Fruit fly (Drosophila melanogaster) whole organism, prepupa: ENCODE results near the gene CG5850.

ENCODE experiments used
- Blimp-1 ChIP-seq: fragments of 200-800 bp; sonication (Bioruptor generic); optimal IDR thresholded peaks from 3 replicates; lab custom pipeline; 2017; ENCODE audit warnings: missing biosample characterization, missing genetic modification characterization, mild to moderate bottlenecking, moderate library complexity, missing genetic modification reagents
- CG10631 ChIP-seq: fragments of 200-800 bp; sonication (Bioruptor generic); optimal IDR thresholded peaks from 2 replicates; lab custom pipeline; 2016; ENCODE audit warnings: missing biosample characterization, missing genetic modification characterization
- CG11902 ChIP-seq: fragments of 200-800 bp; sonication (Bioruptor generic); optimal IDR thresholded peaks from 3 replicates; lab custom pipeline; 2016; ENCODE audit warnings: missing biosample characterization, missing genetic modification characterization
- CG1621 ChIP-seq: fragments of 200-800 bp; sonication (Bioruptor generic); optimal IDR thresholded peaks from 3 replicates; lab custom pipeline; 2018; ENCODE audit warnings: missing biosample characterization, mild to moderate bottlenecking, missing genetic modification characterization
- CG3032 ChIP-seq: fragments of 200-800 bp; optimal IDR thresholded peaks from 2 replicates; lab custom pipeline; 2019; ENCODE audit warnings: missing biosample characterization, mild to moderate bottlenecking, missing genetic modification characterization, moderate library complexity
- CG32006 ChIP-seq: fragments of 200-800 bp; sonication (Bioruptor generic); optimal IDR thresholded peaks from 3 replicates; lab custom pipeline; 2017; ENCODE audit warnings: missing biosample characterization, mild to moderate bottlenecking, missing genetic modification characterization
- CG3919 ChIP-seq: fragments of 200-800 bp; sonication (Bioruptor generic); optimal IDR thresholded peaks from 3 replicates; lab custom pipeline; 2016; ENCODE audit warnings: missing biosample characterization, missing genetic modification characterization
- CG6163 ChIP-seq: fragments of 200-800 bp; sonication (Bioruptor generic); IDR thresholded peaks from 3 replicates; pipeline ENCODE4 v1.3.6; 2022; ENCODE audit warnings: missing biosample characterization, missing genetic modification characterization
- CG6276 ChIP-seq: fragments of 200-800 bp; sonication (Bioruptor generic); optimal IDR thresholded peaks from 2 replicates; lab custom pipeline; 2017; ENCODE audit warnings: missing biosample characterization, mild to moderate bottlenecking, missing genetic modification characterization
- CG6792 ChIP-seq: fragments of 200-800 bp; sonication (Bioruptor generic); optimal IDR thresholded peaks from 3 replicates; lab custom pipeline; 2016; ENCODE audit warnings: missing biosample characterization, missing genetic modification characterization
- CG6808 ChIP-seq: fragments of 200-800 bp; sonication (Bioruptor generic); optimal IDR thresholded peaks from 3 replicates; lab custom pipeline; 2017; ENCODE audit warnings: missing biosample characterization, missing genetic modification characterization, mild to moderate bottlenecking, moderate library complexity, missing genetic modification reagents
- CG6854 ChIP-seq: fragments of 200-800 bp; sonication (Bioruptor generic); optimal IDR thresholded peaks from 2 replicates; lab custom pipeline; 2017; ENCODE audit warnings: missing biosample characterization, mild to moderate bottlenecking, missing genetic modification characterization
- CG8119 ChIP-seq: fragments of 200-800 bp; sonication (Bioruptor generic); IDR thresholded peaks from 3 replicates; pipeline ENCODE4 v1.3.6; 2022; ENCODE audit warnings: missing biosample characterization, missing genetic modification characterization
- CG8632 ChIP-seq: fragments of 200-800 bp; sonication (Bioruptor generic); optimal IDR thresholded peaks from 3 replicates; lab custom pipeline; 2016; ENCODE audit warnings: missing biosample characterization, missing genetic modification characterization
- CG9139 ChIP-seq: fragments of 200-800 bp; sonication (Bioruptor generic); optimal IDR thresholded peaks from 3 replicates; lab custom pipeline; 2017; ENCODE audit warnings: missing biosample characterization, mild to moderate bottlenecking, missing genetic modification characterization
- Eip75B ChIP-seq: fragments of 200-800 bp; sonication (Bioruptor generic); optimal IDR thresholded peaks from 3 replicates; lab custom pipeline; 2016; ENCODE audit warnings: missing biosample characterization, missing genetic modification characterization
- Eip78C ChIP-seq: fragments of 200-800 bp; sonication (Bioruptor generic); peaks from one replicate; lab custom pipeline; 2016; ENCODE audit warnings: missing biosample characterization, missing genetic modification characterization
- Eip93F ChIP-seq: fragments of 200-800 bp; sonication (Bioruptor generic); optimal IDR thresholded peaks from 2 replicates; lab custom pipeline; 2016; ENCODE audit warnings: missing biosample characterization, mild to moderate bottlenecking, missing genetic modification characterization
- Ets21C ChIP-seq: fragments of 200-800 bp; sonication (Bioruptor generic); optimal IDR thresholded peaks from 3 replicates; lab custom pipeline; 2016; ENCODE audit warnings: missing biosample characterization, missing genetic modification characterization
- Gug ChIP-seq: fragments of 200-800 bp; sonication (Bioruptor generic); IDR thresholded peaks from 2 replicates; pipeline ENCODE4 v1.3.6; 2022; ENCODE audit warnings: missing biosample characterization, missing genetic modification characterization
- Hr38 ChIP-seq: sonication (Bioruptor generic); optimal IDR thresholded peaks from 2 replicates; lab custom pipeline; 2016; ENCODE audit warnings: missing biosample characterization, missing genetic modification characterization
- Hr39 ChIP-seq: fragments of 200-800 bp; sonication (Bioruptor generic); optimal IDR thresholded peaks from 2 replicates; lab custom pipeline; 2016; ENCODE audit warnings: missing biosample characterization, missing genetic modification characterization
- Hr4 ChIP-seq: fragments of 200-800 bp; sonication (Bioruptor generic); optimal IDR thresholded peaks from 3 replicates; lab custom pipeline; 2016; ENCODE audit warnings: missing biosample characterization, missing genetic modification characterization
- OdsH ChIP-seq: fragments of 200-800 bp; sonication (Bioruptor generic); optimal IDR thresholded peaks from 3 replicates; lab custom pipeline; 2016; ENCODE audit warnings: missing biosample characterization, missing genetic modification characterization
- Smox ChIP-seq: fragments of 200-800 bp; sonication (Bioruptor generic); optimal IDR thresholded peaks from 3 replicates; lab custom pipeline; 2016; ENCODE audit warnings: missing biosample characterization, missing genetic modification characterization
- Sox102F ChIP-seq: fragments of 200-800 bp; sonication (Bioruptor generic); optimal IDR thresholded peaks from 2 replicates; lab custom pipeline; 2016; ENCODE audit warnings: missing biosample characterization, mild to moderate bottlenecking, missing genetic modification characterization
- Sox14 ChIP-seq: fragments of 200-800 bp; sonication (Bioruptor generic); optimal IDR thresholded peaks from 3 replicates; lab custom pipeline; 2016; ENCODE audit warnings: missing biosample characterization, missing genetic modification characterization
- Sox15 ChIP-seq: fragments of 200-800 bp; sonication (Bioruptor generic); optimal IDR thresholded peaks from 3 replicates; lab custom pipeline; 2016; ENCODE audit warnings: missing biosample characterization, missing genetic modification characterization
- achi ChIP-seq: fragments of 200-800 bp; sonication (Bioruptor generic); optimal IDR thresholded peaks from 3 replicates; lab custom pipeline; 2016; ENCODE audit warnings: missing biosample characterization, missing genetic modification characterization
- acj6 ChIP-seq: fragments of 200-800 bp; sonication (Bioruptor generic); optimal IDR thresholded peaks from 3 replicates; lab custom pipeline; 2016; ENCODE audit warnings: missing biosample characterization, missing genetic modification characterization
- dsx ChIP-seq: fragments of 200-800 bp; optimal IDR thresholded peaks from 3 replicates; lab custom pipeline; 2019; ENCODE audit warnings: missing biosample characterization, mild to moderate bottlenecking, missing genetic modification characterization, moderate library complexity; ENCODE audit not compliant: poor library complexity, severe bottlenecking
- esn ChIP-seq: fragments of 200-800 bp; sonication (Bioruptor generic); optimal IDR thresholded peaks from 2 replicates; lab custom pipeline; 2016; ENCODE audit warnings: missing biosample characterization, mild to moderate bottlenecking, missing genetic modification characterization, moderate library complexity
- fd59A ChIP-seq: fragments of 200-800 bp; sonication (Bioruptor generic); optimal IDR thresholded peaks from 2 replicates; lab custom pipeline; 2017; ENCODE audit warnings: missing biosample characterization, mild to moderate bottlenecking, missing genetic modification characterization, missing genetic modification reagents
- fd85E ChIP-seq: fragments of 200-800 bp; sonication (Bioruptor generic); optimal IDR thresholded peaks from 3 replicates; lab custom pipeline; 2016; ENCODE audit warnings: missing biosample characterization, missing genetic modification characterization
- fkh ChIP-seq: fragments of 200-800 bp; sonication (Bioruptor generic); optimal IDR thresholded peaks from 3 replicates; lab custom pipeline; 2017; ENCODE audit warnings: missing biosample characterization, mild to moderate bottlenecking, missing genetic modification characterization, moderate library complexity
- lz ChIP-seq: fragments of 200-800 bp; sonication (Bioruptor generic); optimal IDR thresholded peaks from 3 replicates; lab custom pipeline; 2016; ENCODE audit warnings: missing biosample characterization, missing genetic modification characterization
- pdm3 ChIP-seq: fragments of 200-800 bp; sonication (Bioruptor generic); optimal IDR thresholded peaks from 3 replicates; lab custom pipeline; 2016; ENCODE audit warnings: missing biosample characterization, missing genetic modification characterization
- spab ChIP-seq: fragments of 200-800 bp; sonication (Bioruptor generic); optimal IDR thresholded peaks from 2 replicates; lab custom pipeline; 2017; ENCODE audit warnings: missing biosample characterization, mild to moderate bottlenecking, missing genetic modification characterization, missing genetic modification reagents
- ss ChIP-seq, 2 experiments: fragments of 200-800 bp; sonication (Bioruptor generic); optimal IDR thresholded peaks; 2 replicates in 1 of 2; 3 replicates in 1 of 2; lab custom pipeline; 2017 to 2018; ENCODE audit warnings: mild to moderate bottlenecking in 2 of 2, missing biosample characterization in 2 of 2, missing genetic modification characterization in 2 of 2, moderate library complexity in 1 of 2
- svp ChIP-seq: fragments of 200-800 bp; sonication (Bioruptor generic); peaks from one replicate; lab custom pipeline; 2016; ENCODE audit warnings: missing biosample characterization, missing genetic modification characterization
- topi ChIP-seq: fragments of 200-800 bp; sonication (Bioruptor generic); optimal IDR thresholded peaks from 3 replicates; lab custom pipeline; 2016; ENCODE audit warnings: missing biosample characterization, missing genetic modification characterization
- vri ChIP-seq: fragments of 200-800 bp; sonication (Bioruptor generic); optimal IDR thresholded peaks from 3 replicates; lab custom pipeline; 2016; ENCODE audit warnings: missing biosample characterization, mild to moderate bottlenecking, missing genetic modification characterization

CG5850 gene

DNA sequence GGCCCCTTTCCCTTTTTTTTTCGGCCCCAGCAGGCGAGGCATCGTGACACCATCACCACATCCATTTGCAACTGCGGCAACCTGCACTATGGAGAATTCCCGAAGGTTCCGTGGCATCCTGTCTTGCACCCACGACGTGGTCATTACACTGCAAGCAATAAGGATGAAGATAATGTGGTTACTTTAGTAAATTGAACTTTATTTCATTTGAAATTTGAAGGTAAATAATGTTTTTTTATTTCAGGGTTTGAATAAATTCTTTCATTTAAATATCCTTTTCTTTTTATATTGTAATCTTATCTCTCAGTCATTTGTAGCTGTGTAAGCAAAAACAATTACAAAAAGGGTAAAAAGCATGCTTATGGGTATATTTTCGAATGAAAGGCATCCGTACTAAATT, 18.1 kb upstream of the CG5850 start (continued):
- no peak for TF ChIP-seq Blimp-1
- no peak for TF ChIP-seq CG9139
- peak; percentile 26 for TF ChIP-seq CG6808 (GFP tag; lab: Kevin White, UChicago)
- TF ChIP-seq CG6276 (GFP tag; lab: Kevin White, UChicago) = no peak
- TF ChIP-seq Eip78C (GFP tag; lab: Kevin White, UChicago) = peak; percentile 88
- peak; percentile 35 for TF ChIP-seq Hr39 (GFP tag; lab: Kevin White, UChicago)
- TF ChIP-seq Smox (GFP tag; lab: Kevin White, UChicago) = peak; percentile 41
- no peak for TF ChIP-seq fd85E (GFP tag; lab: Kevin White, UChicago)
- no peak for TF ChIP-seq CG11902 (GFP tag; lab: Kevin White, UChicago)
- peak; percentile 63 for TF ChIP-seq CG3032
- TF ChIP-seq CG6163 (GFP tag; lab: Robert Waterston, UW) = no peak
- peak; percentile 79 for TF ChIP-seq svp (GFP tag; lab: Kevin White, UChicago)
- TF ChIP-seq fd59A = no peak
- TF ChIP-seq Sox15 = no peak
- TF ChIP-seq acj6 = peak; percentile 43
- TF ChIP-seq CG8119 (GFP tag; lab: Robert Waterston, UW) = no peak
- peak; percentile 17 for TF ChIP-seq esn
- peak; percentile 38 for TF ChIP-seq CG8632
- no peak for TF ChIP-seq CG1621 (tag; lab: Kevin White, UChicago)

dm6 chr2L:9972624-9973023, 8.9 kb upstream of the CG5850 start:
- no peak for TF ChIP-seq CG3919 (GFP tag; lab: Kevin White, UChicago)
- no peak for TF ChIP-seq ss (GFP tag; optimal IDR thresholded peaks at IDR 0.05; lab: Kevin White, UChicago)
- TF ChIP-seq CG32006 (GFP tag; lab: Kevin White, UChicago) = no peak
- TF ChIP-seq fkh (GFP tag; lab: Kevin White, UChicago) = no peak
- TF ChIP-seq Sox102F (GFP tag; lab: Kevin White, UChicago) = no peak
- no peak for TF ChIP-seq spab (GFP tag; lab: Kevin White, UChicago)
- TF ChIP-seq CG8119 (GFP tag; lab: Robert Waterston, UW) = no peak
- TF ChIP-seq CG8632 = no peak
- TF ChIP-seq Eip93F = no peak
- TF ChIP-seq achi (GFP tag; lab: Kevin White, UChicago) = no peak
- no peak for TF ChIP-seq CG10631
- TF ChIP-seq Blimp-1 = no peak
- no peak for TF ChIP-seq Sox15
- TF ChIP-seq Sox14 (GFP tag; lab: Kevin White, UChicago) = no peak
- TF ChIP-seq CG1621 (tag; lab: Kevin White, UChicago) = no peak
- TF ChIP-seq topi (GFP tag; lab: Kevin White, UChicago) = no peak

DNA sequence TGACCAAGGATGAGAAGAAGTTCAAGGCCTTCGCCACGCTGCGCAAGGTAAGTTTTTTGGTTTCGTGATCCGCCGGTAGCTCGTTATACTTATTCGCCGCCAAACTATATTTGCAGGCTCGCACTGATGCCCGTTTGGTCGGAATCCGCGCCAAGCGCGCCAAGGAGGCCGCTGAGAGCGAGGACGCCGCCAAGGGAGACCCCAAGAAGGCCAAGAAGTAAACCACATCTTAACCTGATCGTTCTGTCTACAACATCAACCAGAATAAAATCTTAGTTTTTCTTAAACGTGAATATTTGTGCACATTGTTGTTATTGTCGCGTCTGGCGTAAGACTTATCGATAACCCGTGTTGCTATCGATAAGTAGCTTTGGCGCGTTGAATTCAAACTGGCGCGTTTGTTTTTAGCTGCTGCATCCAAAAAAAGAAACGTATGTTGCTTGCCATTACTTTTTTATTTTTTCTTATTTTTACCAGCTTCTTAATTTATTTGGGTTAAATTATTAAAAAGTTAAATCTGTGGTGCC, 4.5 kb upstream of the CG5850 start:
- TF ChIP-seq spab (GFP tag; lab: Kevin White, UChicago) = no peak
- peak; percentile 37 for TF ChIP-seq dsx (GFP tag; lab: Kevin White, UChicago)
- peak; percentile 10 for TF ChIP-seq Eip78C (GFP tag; lab: Kevin White, UChicago)

DNA sequence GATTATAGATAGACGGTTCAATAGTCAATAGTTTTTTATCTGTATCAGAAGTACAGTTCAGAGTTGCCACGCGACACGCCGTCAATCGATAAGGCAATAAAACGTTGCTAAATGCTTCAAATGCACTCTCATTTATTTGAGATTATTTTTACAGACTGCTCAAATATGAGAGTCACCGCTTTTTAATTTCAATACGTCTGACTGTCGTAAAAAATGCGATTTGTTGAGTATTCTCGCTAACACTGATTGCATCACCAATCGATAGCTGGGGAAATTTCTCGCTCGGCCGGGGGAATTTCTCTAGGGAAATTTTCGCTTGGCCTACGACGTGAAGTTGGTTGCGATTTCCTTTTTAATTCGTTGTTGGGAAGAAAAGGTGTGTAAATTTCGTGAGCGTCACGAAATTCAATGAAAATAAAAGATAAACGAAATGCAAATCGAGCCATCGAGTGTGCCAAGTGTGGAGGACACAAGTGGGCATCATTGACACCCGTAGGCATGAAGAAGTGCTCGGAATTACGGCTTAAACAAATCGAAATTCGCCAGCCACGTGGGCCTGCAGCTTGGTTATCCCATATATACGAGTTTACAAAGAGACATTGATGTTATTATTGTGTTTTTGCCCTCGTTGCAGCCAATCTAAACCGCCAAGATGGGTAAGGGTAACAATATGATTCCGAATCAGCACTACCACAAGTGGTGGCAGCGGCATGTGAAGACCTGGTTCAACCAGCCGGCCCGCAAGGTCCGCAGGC, 3.4 kb upstream of the CG5850 start, which contains the start of the genes Dref and RpL13:
TSS of gene Dref (minus strand) at position 247 of the 755 bp plus-strand sequence.
TSS of gene RpL13 (plus strand) at position 331 of the 755 bp plus-strand sequence.
- TF ChIP-seq acj6 = peak; percentile 72
- TF ChIP-seq vri (GFP tag; lab: Kevin White, UChicago) = peak; percentile 92
- TF ChIP-seq lz (GFP tag; lab: Kevin White, UChicago) = peak; percentile 83
- peak; percentile 77 for TF ChIP-seq pdm3 (GFP tag; lab: Kevin White, UChicago)
- no peak for TF ChIP-seq CG32006 (GFP tag; lab: Kevin White, UChicago)
- peak; percentile 44 for TF ChIP-seq Gug (GFP tag; lab: Robert Waterston, UW)
- peak; percentile 83 for TF ChIP-seq Eip75B (GFP tag; lab: Kevin White, UChicago)
- TF ChIP-seq achi (GFP tag; lab: Kevin White, UChicago) = peak; percentile 82
- peak; percentile 78 for TF ChIP-seq OdsH (GFP tag; lab: Kevin White, UChicago)
- peak; percentile 53 for TF ChIP-seq Ets21C
- TF ChIP-seq CG1621 (tag; lab: Kevin White, UChicago) = peak; percentile 83
- peak; percentile 73 for TF ChIP-seq Hr4 (GFP tag; lab: Kevin White, UChicago)
- TF ChIP-seq Hr39 (GFP tag; lab: Kevin White, UChicago) = peak; percentile 67
- no peak for TF ChIP-seq Eip93F
- peak; percentile 66 for TF ChIP-seq CG6792
- peak; percentile 92 for TF ChIP-seq Sox102F (GFP tag; lab: Kevin White, UChicago)
- TF ChIP-seq Sox15 = peak; percentile 28
- no peak for TF ChIP-seq Hr38 (GFP tag; lab: Kevin White, UChicago)
- peak; percentile 97 for TF ChIP-seq CG6854 (GFP tag; lab: Kevin White, UChicago)
- peak; percentile 84 for TF ChIP-seq CG8632
- TF ChIP-seq Sox14 (GFP tag; lab: Kevin White, UChicago) = peak; percentile 78
- peak; percentile 79 for TF ChIP-seq fkh (GFP tag; lab: Kevin White, UChicago)
- TF ChIP-seq CG9139 = peak; percentile 86
- peak; percentile 82 for TF ChIP-seq fd85E (GFP tag; lab: Kevin White, UChicago)
